Worm (Caenorhabditis elegans): ENCODE data around the gene EGAP4.1.

DNA sequence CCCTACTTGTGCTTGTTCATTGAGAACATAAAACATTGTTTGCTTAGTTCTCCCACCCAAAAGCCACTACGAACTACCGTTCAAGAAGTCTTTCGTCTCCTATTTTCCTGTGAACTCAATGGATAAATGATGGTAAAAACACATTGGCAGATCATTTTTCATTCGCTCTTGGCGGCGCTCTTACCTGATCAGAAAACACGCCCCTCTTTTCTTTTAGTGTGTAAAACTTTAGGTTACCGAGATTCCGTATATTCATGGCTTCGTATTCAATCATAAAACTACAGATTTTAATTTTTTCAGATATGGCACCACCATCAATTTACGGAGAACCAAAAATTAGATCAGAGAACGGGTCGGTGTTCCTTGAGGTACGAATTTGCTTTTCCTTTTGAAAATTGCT is 36.4 kb upstream of the EGAP4.1 start, which contains the start of gene zig-12:
- no peak for TF ChIP-seq fkh-10 (GFP tag; optimal IDR thresholded peaks at IDR 0.05)
- TF ChIP-seq hlh-15 (tag; optimal IDR thresholded peaks at IDR 0.05), result no peak
- no peak for TF ChIP-seq nfya-1 (tag; optimal IDR thresholded peaks at IDR 0.05)
- TF ChIP-seq unc-3 (GFP tag; conservative IDR thresholded peaks at IDR 0.05), result no peak
- no peak for TF ChIP-seq unc-3 (tag; optimal IDR thresholded peaks at IDR 0.05)

All from whole organism, late embryonic.